Fruit fly (Drosophila melanogaster) whole organism: Measurements from ENCODE around the gene Top1.

ENCODE experiments used
- CG8478 ChIP-seq: fragments of >200 bp; optimal IDR thresholded peaks from 2 replicates; lab custom pipeline; 2018; ENCODE audit warnings: inconsistent platforms
- Dll ChIP-seq: fragments of >200 bp; optimal IDR thresholded peaks from 2 replicates; lab custom pipeline; 2017
- EcR ChIP-seq, 2 experiments: fragments of >200 bp; optimal IDR thresholded peaks; 2 replicates each; lab custom pipeline; 2017; ENCODE audit warnings: missing biosample characterization in 2 of 2, missing genetic modification characterization in 2 of 2, missing genetic modification reagents in 2 of 2
- pan ChIP-seq: fragments of >200 bp; optimal IDR thresholded peaks from 2 replicates; lab custom pipeline; 2017
- psq ChIP-seq: fragments of >200 bp; optimal IDR thresholded peaks from 2 replicates; lab custom pipeline; 2017
- usp ChIP-seq: fragments of >200 bp; optimal IDR thresholded peaks from 2 replicates; lab custom pipeline; 2017; ENCODE audit warnings: missing biosample characterization, missing genetic modification characterization, mixed read lengths

The Top1 gene

DNA sequence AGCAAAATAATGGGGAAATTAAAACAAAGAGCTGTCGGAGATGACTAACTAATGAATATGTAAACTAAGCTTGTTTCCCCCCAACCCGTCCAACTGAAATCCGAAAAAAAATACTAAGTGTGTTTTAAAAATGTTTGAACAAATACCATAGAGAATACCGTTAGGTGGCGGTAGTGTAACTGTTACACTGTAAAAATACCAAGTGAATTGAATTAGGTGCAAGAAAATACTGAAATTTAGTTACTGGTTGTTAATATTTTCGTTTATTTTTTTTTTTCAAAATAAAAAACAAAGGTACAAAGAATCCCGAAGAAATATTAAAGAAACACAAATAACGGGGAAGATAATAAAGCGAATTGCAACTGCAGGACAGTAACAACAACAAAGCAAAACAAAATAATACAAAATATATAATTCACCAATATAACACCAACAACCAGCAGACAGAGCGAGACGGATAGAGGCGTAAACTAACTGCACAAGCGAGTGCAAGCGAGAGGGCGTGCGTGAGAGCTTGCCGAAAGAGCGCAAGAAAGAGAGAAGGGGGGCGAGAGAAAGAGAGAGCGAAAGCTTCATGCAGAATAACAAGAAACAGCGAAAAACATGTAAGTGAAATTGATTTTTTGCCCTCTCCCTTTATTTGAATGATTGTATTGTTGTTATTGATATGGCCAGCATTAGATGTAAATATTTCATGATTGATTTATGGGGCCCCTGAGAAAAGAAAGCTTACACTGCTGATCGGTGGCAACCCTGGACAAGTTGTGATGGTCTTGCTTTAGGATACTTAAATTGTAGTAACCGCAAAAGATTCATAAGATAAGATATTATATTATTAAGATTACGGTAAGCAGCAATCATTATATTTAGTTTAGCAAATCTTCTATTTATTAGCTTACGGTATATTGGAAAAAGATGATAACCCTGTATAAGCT, 13.0 kb upstream of the Top1 start:
- TF ChIP-seq usp (no peak), CG8478 (peak; percentile 49), Dll (lab: Kevin White, UChicago) (no peak)

DNA sequence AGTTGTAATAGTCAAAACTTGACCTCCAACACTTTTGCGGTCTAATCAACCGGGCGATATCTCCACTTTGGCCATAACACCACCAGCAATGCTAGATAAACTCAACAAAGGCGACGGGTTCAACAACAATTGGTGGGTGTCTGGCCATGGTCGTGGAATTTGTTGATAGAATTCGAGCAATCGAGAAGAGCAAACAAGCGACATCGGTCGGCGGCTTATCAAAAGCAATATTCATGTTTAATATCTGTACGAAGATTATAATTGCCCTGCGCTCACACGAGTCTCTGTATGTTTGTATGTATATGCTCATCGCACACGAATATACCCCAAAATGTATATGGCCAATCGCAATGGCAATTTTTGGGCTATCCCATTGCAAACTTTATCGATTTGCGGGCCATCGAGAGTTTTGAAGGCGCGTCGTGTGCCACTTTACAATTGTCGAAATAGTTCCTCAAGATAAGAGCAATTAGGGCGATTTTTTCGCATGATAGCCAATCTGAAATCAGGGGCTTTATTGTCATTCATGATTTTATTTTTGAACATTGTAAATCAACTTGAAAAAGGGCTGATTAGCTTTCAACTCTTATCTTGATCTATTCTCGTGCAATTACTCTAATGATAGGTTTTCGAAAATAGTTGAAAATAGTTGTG, 11.7 kb upstream of the Top1 start:
- TF ChIP-seq pan = no peak
- TF ChIP-seq CG8478 = no peak
- no peak for TF ChIP-seq Dll (lab: Kevin White, UChicago)
- TF ChIP-seq usp = no peak
- TF ChIP-seq EcR (GFP tag; optimal IDR thresholded peaks at IDR 0.05; lab: Kevin White, UChicago) = no peak
- TF ChIP-seq psq (lab: Kevin White, UChicago) = no peak

DNA sequence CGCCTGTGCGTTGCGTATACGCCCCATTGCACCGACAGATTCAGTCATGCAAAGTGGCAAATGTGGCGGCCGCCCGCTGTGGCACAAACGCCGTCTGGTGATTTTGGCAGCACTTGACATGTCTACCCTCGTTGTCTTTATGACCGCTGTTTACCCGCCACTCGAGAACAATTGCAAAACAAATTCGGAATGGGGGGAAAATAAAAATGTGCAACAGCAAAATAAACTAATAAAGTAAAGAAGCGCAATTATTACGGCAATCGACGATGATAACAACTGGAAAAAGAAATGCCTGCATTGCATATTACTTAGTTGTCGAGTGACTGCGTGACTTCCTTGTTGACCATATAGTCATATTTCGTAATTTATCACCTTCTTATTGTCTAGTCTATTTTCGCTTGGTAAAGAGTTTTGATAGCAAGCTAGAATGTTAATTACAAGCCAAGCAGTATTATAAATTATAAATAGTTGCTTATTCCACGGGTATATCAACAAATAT, 10.8 kb upstream of the Top1 start:
- TF ChIP-seq Dll (lab: Kevin White, UChicago) = no peak
- no peak for TF ChIP-seq pan
- no peak for TF ChIP-seq CG8478
- TF ChIP-seq usp = no peak
- no peak for TF ChIP-seq EcR (GFP tag; optimal IDR thresholded peaks at IDR 0.05; lab: Kevin White, UChicago)
- no peak for TF ChIP-seq psq (lab: Kevin White, UChicago)

DNA sequence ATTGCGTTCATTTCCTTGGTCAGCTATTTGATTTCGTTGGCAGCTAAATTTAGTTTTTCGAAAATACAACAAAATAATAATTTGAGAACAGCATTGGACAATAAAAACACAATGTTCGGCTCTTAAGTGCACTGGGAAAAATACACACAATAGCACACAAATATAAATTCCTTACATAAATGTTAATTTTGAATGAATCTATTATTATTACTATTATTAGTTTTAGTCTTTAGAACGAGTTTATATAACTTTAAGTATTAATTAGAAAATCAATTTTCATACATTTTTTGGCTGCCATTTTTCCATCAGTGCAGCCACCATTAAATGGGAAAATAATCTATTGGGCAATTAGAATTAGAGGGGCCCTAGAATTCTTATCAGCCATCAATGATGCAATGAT, 9.4 kb upstream of the Top1 start:
- TF ChIP-seq EcR (GFP tag; optimal IDR thresholded peaks at IDR 0.05; lab: Kevin White, UChicago) = no peak

DNA sequence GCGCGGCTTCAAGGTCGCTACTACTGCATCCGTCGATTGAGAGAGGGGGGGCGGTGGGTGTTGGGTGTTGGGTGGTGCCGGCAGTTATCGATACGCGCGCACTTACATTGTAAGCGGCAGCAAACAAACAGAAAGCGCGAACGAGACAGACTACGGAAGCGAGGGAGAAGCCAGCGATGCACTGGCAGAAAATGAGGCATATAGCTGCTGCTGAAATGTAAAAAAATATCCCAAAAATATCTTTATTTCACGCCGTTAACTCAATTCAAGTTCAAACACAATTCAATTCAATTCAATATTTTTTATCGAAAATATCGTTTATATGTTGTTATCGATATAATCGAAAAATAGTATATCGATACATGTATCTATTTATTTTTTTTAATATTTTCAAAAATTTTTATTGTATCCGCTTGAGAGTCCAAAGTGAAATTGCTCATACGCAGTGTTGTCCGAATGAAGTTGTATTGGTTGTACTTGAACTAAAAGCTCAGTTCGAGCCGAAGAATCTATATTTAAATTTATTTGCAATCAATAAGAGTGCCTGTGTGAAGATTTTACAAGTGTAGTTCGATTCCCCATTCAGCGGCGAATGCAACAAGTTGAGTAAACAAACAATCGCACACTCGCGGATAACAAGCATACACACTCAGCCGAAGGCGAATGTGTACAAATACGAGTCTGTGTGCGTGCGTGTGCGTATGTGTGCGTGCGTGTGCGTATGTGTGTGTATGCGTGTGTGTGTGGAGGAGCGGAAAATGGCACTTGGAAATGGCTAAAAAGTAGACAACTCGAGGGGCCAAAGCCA, 7.0 kb upstream of the Top1 start:
- peak; percentile 58 for TF ChIP-seq pan
- no peak for TF ChIP-seq usp

DNA sequence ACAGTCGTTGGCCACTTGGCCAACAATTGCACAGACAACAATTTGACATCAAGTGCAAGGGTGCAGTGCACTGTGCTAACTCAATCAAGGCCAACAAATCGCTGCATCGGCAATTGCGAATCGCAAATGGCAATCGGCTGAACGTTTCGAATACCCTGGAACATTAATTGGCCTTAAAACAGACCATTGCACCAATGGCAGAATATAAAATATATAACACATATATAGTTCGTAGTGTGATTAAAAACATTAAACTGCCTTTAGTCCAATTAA, 6.5 kb upstream of the Top1 start:
- TF ChIP-seq Dll (lab: Kevin White, UChicago) (no peak), usp (no peak), CG8478 (no peak), pan (no peak), psq (lab: Kevin White, UChicago) (no peak), EcR (GFP tag; optimal IDR thresholded peaks at IDR 0.05; lab: Kevin White, UChicago) (no peak)

DNA sequence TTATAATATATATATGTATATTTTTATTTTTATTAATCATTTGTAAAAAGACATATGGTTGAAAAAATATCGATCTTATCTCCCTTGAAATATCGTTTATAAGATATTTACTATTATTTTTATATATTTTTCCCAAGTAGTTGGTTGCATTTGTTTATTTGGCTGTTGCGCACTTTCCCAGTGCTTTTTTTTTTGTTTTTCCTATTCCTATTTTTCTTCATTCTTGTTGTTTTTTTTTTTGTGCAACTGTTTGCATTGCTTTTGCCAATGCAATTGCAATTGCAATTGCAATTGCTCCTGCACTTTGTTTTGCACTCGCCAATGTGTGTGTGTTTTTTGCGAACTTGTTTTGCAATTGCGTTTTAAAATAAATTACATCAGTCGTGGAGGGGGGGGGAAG, 5.9 kb upstream of the Top1 start:
- TF ChIP-seq usp = no peak
- no peak for TF ChIP-seq Dll (lab: Kevin White, UChicago)
- TF ChIP-seq psq (lab: Kevin White, UChicago) = no peak
- TF ChIP-seq pan = no peak
- no peak for TF ChIP-seq CG8478

DNA sequence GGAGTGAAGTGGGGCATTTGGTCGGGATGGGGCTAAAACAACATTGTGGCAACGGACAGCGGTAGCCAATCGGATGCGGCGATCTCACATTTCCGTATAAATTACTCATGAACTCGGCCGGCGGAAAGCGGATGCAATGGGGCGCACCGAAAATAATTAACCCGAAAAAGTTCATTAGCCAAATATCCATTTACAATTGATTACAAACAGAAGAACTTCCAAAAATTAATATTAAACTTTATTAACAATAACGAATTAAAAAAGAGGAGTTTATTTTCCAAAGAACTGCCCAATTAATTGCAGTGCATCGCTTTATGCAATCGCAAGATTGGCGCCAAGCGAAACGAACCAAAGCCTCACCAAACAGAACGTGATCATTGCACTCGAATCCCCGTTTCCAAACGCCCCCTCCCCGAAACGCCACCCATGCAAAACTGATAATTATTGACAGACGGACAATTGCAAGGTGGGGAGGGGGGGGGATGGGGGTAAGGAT, 5.4 kb upstream of the Top1 start:
- TF ChIP-seq CG8478 (no peak), psq (lab: Kevin White, UChicago) (no peak), usp (no peak), Dll (lab: Kevin White, UChicago) (no peak), EcR (GFP tag; optimal IDR thresholded peaks at IDR 0.05; lab: Kevin White, UChicago) (no peak), pan (no peak)

DNA sequence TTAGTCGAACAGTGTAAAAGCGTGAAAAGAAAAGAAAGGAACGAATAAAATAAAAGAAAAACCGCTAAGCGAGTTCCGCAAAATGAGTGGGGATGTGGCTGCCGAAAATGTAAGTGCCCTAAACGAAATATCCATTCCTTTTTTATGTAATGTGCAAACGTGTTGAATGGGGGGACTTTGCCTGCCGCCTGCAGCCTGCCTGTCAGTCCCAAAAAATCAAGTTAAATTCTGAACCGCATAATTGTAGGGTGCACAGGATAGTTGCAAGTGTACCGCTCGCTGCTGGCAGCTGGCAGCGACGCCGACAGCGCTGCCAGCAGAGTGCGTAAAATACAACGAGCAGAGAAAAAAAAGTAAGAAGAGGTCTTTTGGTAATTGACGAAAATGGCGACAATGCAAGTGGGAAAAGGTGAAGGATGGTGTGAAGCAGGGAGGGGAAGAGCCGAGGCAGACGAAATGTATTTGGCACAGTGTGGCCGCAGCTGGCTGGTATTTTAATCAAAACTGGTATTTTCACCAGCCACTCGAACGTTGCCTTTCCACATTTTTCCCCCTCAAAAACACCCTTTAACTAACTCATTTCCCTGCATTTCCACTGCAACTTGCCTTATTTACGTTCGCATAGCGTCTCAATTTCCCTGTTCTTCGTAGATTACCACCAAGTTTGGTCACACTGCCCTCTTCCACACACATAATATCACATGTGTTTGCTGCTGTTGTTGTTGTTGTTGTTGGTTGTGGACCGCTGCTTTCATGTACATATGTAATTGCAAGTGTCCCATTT, 612 bp downstream of the Top1 start:
- TF ChIP-seq Dll (lab: Kevin White, UChicago) = no peak
- TF ChIP-seq EcR (GFP tag; optimal IDR thresholded peaks at IDR 0.05; lab: Kevin White, UChicago) = no peak
- no peak for TF ChIP-seq pan
- no peak for TF ChIP-seq usp
- TF ChIP-seq CG8478 = no peak
- TF ChIP-seq psq (lab: Kevin White, UChicago) = no peak

DNA sequence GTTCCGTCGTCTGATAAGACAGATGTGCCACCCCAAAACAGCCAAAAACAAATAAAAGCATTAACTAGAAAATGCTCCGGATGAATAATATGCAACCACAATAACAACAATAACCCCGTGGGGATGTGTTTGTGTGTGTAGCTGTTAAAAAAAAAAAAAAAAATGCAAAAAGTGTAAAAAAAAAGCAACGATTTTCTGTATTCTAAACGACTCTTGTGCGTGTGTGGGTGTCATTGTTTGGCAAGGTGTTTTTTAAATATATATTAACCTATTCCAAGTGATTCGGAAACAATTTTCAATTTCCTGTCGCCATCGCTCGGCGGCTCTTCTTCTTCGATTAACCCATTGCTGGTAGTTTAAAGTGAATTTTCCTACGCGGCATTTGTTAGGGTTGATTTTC, 1.2 kb downstream of the Top1 start:
- TF ChIP-seq usp (no peak), pan (no peak), CG8478 (no peak), Dll (lab: Kevin White, UChicago) (no peak), psq (lab: Kevin White, UChicago) (no peak), EcR (GFP tag; optimal IDR thresholded peaks at IDR 0.05; lab: Kevin White, UChicago) (no peak)

DNA sequence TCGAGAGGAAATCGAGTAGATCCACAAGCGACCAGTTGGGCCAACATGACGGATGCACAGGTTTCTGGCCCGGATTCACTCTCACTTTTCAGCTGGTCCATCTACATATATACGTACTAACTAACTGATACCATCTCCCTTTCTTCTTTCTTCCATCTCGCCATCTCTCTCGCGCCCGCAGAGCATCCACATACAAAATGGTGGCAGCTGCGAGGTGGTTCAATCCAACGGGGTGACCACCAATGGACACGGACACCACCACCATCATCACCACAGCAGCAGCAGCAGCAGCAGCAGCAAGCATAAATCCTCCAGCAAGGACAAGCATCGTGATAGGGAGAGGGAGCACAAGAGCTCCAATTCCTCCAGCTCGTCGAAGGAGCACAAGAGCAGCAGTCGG, 1.7 kb downstream of the Top1 start:
- TF ChIP-seq Dll (lab: Kevin White, UChicago) (no peak), usp (no peak), pan (no peak), CG8478 (no peak), EcR (GFP tag; optimal IDR thresholded peaks at IDR 0.05; lab: Kevin White, UChicago) (no peak)

DNA sequence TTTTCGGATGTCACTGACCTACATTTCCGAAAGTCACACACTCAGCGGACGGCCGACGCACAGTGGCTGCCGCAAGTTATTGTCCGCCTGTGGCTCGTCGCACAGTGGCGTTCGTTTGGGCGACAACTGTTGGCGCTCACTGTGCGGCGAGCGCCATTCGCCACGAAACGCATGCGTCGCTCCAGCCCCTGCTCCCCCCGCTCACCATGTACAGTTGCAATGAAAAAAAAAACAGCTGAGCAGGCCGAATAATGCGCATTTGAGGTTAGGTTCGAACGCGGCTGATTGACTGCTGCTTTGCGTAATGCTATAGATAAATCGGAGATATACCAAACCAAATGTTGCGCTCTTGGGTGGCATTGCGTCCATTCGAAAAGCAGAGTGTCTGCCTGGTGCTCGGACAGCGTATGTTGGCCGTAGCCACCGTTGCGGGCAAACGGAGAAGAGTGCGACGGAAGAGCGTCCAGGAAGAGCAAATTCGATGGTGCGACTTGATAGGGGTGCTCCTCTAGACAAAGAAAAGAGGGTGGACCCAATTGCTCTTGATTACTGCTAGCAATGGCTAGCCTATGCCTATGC, 4.1 kb downstream of the Top1 start:
- TF ChIP-seq pan (no peak), psq (lab: Kevin White, UChicago) (no peak)
